Fruit fly (Drosophila melanogaster): ENCODE measurements around the gene CG3987.
A peak's percentile ranks its signal among the peaks of the same experiment; 100 is the strongest.

The CG3987 gene

DNA sequence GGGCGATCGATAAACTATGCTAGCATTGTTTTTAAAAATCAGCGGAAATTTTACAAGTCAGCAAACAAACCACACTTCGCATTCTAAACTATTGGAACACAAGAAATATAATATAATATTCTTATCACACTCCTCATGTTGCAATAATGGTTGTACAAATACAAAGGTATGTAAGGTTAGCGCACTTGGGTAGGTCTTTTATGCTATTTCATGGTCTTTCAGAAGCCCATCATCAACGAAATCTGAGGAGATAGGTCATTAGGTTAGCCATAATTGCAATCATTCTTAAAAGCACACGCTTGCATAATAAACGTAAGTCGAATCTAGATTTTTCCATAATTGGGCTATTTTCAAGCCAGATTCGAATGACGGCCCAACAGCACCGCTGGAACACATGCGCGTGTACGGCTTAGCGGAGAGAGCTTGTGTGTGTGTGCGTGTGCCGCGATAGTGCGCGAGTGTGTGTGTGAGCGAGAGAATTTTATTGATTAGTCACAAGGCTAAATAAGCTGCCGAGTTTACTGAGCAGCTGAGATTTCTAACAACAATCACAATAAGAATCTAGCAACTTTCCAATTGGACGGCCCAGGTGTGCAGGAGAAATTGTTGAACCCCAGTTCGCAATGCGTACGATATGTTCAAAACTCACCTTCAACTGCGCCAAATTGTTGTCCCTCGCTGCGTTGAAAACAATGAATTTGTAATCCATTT is 45.4 kb upstream of the CG3987 start (continued):
- TF ChIP-seq Six4 (GFP tag; optimal IDR thresholded peaks at IDR 0.05) (no peak), Sry-β (GFP tag; optimal IDR thresholded peaks at IDR 0.05) (peak; percentile 97), B-H1 (GFP tag; IDR thresholded peaks at IDR 0.05) (no peak), D (optimal IDR thresholded peaks at IDR 0.05) (no peak), D (GFP tag; optimal IDR thresholded peaks at IDR 0.05) (no peak), Oli (tag; optimal IDR thresholded peaks at IDR 0.05) (peak; percentile 9), NfI (GFP tag; optimal IDR thresholded peaks at IDR 0.05) (no peak), CG17802 (tag; optimal IDR thresholded peaks at IDR 0.05) (no peak), Dbx (GFP tag; IDR thresholded peaks at IDR 0.05) (no peak), seq (GFP tag; IDR thresholded peaks at IDR 0.05) (no peak), emc (GFP tag; optimal IDR thresholded peaks at IDR 0.05) (no peak), vvl (GFP tag; IDR thresholded peaks at IDR 0.05) (no peak), CG15269 (tag; optimal IDR thresholded peaks at IDR 0.05) (peak; percentile 31), Hmr (GFP tag; optimal IDR thresholded peaks at IDR 0.05) (peak; percentile 48), Awh (GFP tag; IDR thresholded peaks at IDR 0.05) (no peak), Blimp-1 (GFP tag; optimal IDR thresholded peaks at IDR 0.05) (no peak), CG2678 (tag; optimal IDR thresholded peaks at IDR 0.05) (peak; percentile 50), knrl (GFP tag; IDR thresholded peaks at IDR 0.05; ENCODE audit: partially characterized antibody) (no peak), ATbp (GFP tag; optimal IDR thresholded peaks at IDR 0.05) (no peak), dmrt11E (tag; optimal IDR thresholded peaks at IDR 0.05) (no peak), salm (tag; optimal IDR thresholded peaks at IDR 0.05) (no peak), CG15601 (tag; optimal IDR thresholded peaks at IDR 0.05) (peak; percentile 27), CG11247 (GFP tag; IDR thresholded peaks at IDR 0.05) (no peak), CG8281 (tag; optimal IDR thresholded peaks at IDR 0.05) (no peak), CG12155 (GFP tag; optimal IDR thresholded peaks at IDR 0.05) (no peak), CG33213 (GFP tag; optimal IDR thresholded peaks at IDR 0.05) (no peak), grn (GFP tag; optimal IDR thresholded peaks at IDR 0.05) (no peak), Atf6 (GFP tag; IDR thresholded peaks at IDR 0.05) (no peak), Stat92E (GFP tag; optimal IDR thresholded peaks at IDR 0.05) (no peak), zfh2 (GFP tag; optimal IDR thresholded peaks at IDR 0.05) (no peak), fd64A (GFP tag; optimal IDR thresholded peaks at IDR 0.05) (no peak), CG30020 (tag; optimal IDR thresholded peaks at IDR 0.05) (no peak), CG34376 (GFP tag; optimal IDR thresholded peaks at IDR 0.05) (peak; percentile 50), ftz-f1 (GFP tag; optimal IDR thresholded peaks at IDR 0.05) (peak; percentile 39), Dfd (GFP tag; optimal IDR thresholded peaks at IDR 0.05) (no peak), CG7556 (GFP tag; optimal IDR thresholded peaks at IDR 0.05) (peak; percentile 51), mirr (GFP tag; optimal IDR thresholded peaks at IDR 0.05) (peak; percentile 1), CoRest (tag; optimal IDR thresholded peaks at IDR 0.05) (peak; percentile 25), Dip2 (GFP tag; IDR thresholded peaks at IDR 0.05) (no peak), CG10462 (GFP tag; optimal IDR thresholded peaks at IDR 0.05) (no peak), mam (GFP tag; optimal IDR thresholded peaks at IDR 0.05) (peak; percentile 4), onecut (GFP tag; IDR thresholded peaks at IDR 0.05) (peak; percentile 99), insv (GFP tag; optimal IDR thresholded peaks at IDR 0.05) (peak; percentile 59 to 91), CG7357 (GFP tag; IDR thresholded peaks at IDR 0.05) (no peak), CG9932 (GFP tag; IDR thresholded peaks at IDR 0.05) (no peak), grau (tag; optimal IDR thresholded peaks at IDR 0.05) (peak; percentile 41), Fer1 (GFP tag; optimal IDR thresholded peaks at IDR 0.05) (peak; percentile 31), lab (GFP tag; optimal IDR thresholded peaks at IDR 0.05) (peak; percentile 1), CG7963 (GFP tag; IDR thresholded peaks at IDR 0.05; ENCODE audit: partially characterized antibody) (no peak), HmgZ (tag; optimal IDR thresholded peaks at IDR 0.05) (no peak)

Data from whole organism, embryonic.